Worm (Caenorhabditis elegans) whole organism, young adult: ENCODE measurements around the gene C41A3.2.

Experiments used
- Y79H2A.3 ChIP-seq: fragments of 200-800 bp; sonication (Bioruptor generic); conservative IDR thresholded peaks from 2 replicates; pipeline ENCODE4 v1.3.6; 2022; ENCODE audit warnings: missing genetic modification reagents, missing genetic modification characterization, missing compliant biosample characterization
- chd-7 ChIP-seq: sonication (generic microtip); optimal IDR thresholded peaks from 2 replicates; lab custom pipeline; 2016; ENCODE audit warnings: mild to moderate bottlenecking, missing genetic modification characterization, moderate library complexity, missing compliant biosample characterization
- dox-1 ChIP-seq: fragments of 200-800 bp; sonication (Bioruptor generic); IDR thresholded peaks from 2 replicates; pipeline ENCODE4 v1.3.6; 2022; ENCODE audit warnings: missing genetic modification reagents, missing genetic modification characterization, missing compliant biosample characterization
- dpl-1 ChIP-seq: fragments of 150-350 bp; optimal IDR thresholded peaks from 2 replicates; lab custom pipeline; 2014; ENCODE audit warnings: missing biosample characterization, missing genetic modification reagents, missing genetic modification characterization
- efl-1 ChIP-seq: fragments of 150-350 bp; optimal IDR thresholded peaks from 2 replicates; lab custom pipeline; 2014; ENCODE audit warnings: missing biosample characterization, missing genetic modification reagents, missing genetic modification characterization
- hmg-1.2 ChIP-seq: fragments of 200-800 bp; sonication (Bioruptor generic); IDR thresholded peaks from 2 replicates; pipeline ENCODE4 v1.3.6; 2022; ENCODE audit warnings: missing genetic modification reagents, missing genetic modification characterization, missing compliant biosample characterization
- lir-1 ChIP-seq: fragments of 200-800 bp; sonication (Bioruptor generic); conservative IDR thresholded peaks from 2 replicates; pipeline ENCODE4 v1.3.6; 2022; ENCODE audit warnings: missing genetic modification reagents, missing genetic modification characterization, missing compliant biosample characterization
- madf-6 ChIP-seq: fragments of 200-800 bp; sonication (Bioruptor generic); IDR thresholded peaks from 2 replicates; pipeline ENCODE4 v1.3.6; 2022; ENCODE audit warnings: missing genetic modification reagents, missing genetic modification characterization, missing compliant biosample characterization
- madf-8 ChIP-seq: fragments of 200-800 bp; sonication (Bioruptor generic); conservative IDR thresholded peaks from 2 replicates; pipeline ENCODE4 v1.3.6; 2022; ENCODE audit warnings: missing genetic modification reagents, missing genetic modification characterization, missing compliant biosample characterization
- nfya-1 ChIP-seq: sonication (generic microtip); optimal IDR thresholded peaks from 2 replicates; lab custom pipeline; 2017; ENCODE audit warnings: antibody characterized with exemption, missing compliant biosample characterization, missing genetic modification characterization, borderline replicate concordance; ENCODE audit not compliant: insufficient read depth
- pha-4 ChIP-seq: fragments of 150-350 bp; sonication (generic microtip); optimal IDR thresholded peaks from 2 replicates; lab custom pipeline; 2014; ENCODE audit warnings: missing biosample characterization, missing genetic modification reagents, missing genetic modification characterization
- snpc-1.1 ChIP-seq: sonication (generic microtip); optimal IDR thresholded peaks from 2 replicates; lab custom pipeline; 2017; ENCODE audit warnings: missing genetic modification characterization, mild to moderate bottlenecking, missing compliant biosample characterization, antibody characterized with exemption, moderate library complexity, missing genotype, missing genetic modification reagents; ENCODE audit not compliant: insufficient read depth
- zfh-2 ChIP-seq: fragments of 200-800 bp; sonication (Bioruptor generic); conservative IDR thresholded peaks from 2 replicates; pipeline ENCODE4 v1.3.6; 2022; ENCODE audit warnings: missing genetic modification reagents, missing genetic modification characterization, missing compliant biosample characterization
- ztf-25 ChIP-seq: fragments of 200-800 bp; sonication (Bioruptor generic); IDR thresholded peaks from 2 replicates; pipeline ENCODE4 v1.3.6; 2022; ENCODE audit warnings: missing genetic modification reagents, missing genetic modification characterization, missing compliant biosample characterization
- ztf-28 ChIP-seq: fragments of 200-800 bp; sonication (Bioruptor generic); IDR thresholded peaks from 2 replicates; pipeline ENCODE4 v1.3.6; 2022; ENCODE audit warnings: missing genetic modification reagents, missing genetic modification characterization, missing compliant biosample characterization

The C41A3.2 gene

DNA sequence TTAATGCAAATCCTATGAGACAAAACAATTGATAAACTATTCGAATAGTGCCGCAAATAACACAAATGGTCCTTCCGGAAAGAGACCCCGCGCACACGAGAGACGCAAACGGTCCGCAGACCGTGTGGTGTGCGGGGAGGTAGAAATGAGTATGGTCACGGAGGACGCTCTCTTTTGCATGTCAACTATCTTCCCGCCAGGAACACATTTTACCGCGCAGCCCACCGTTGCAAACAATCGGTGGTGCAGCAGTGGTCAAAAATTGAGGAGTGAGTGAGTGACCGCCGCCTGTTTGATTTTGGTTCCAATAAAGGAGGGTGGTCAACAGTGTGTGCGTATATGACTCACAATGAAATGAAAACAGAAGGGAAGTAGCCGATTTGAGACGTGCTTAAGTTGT lies 53.5 kb downstream of the C41A3.2 start:
- TF ChIP-seq madf-8 = peak; percentile 15; the same call in 1 of the 2 replicates
- no peak for TF ChIP-seq ztf-28 (GFP tag; lab: Robert Waterston, UW)
- no peak for TF ChIP-seq Y79H2A.3 (GFP tag; lab: Robert Waterston, UW)
- 0 out of 2 replicates have a peak, but pooled peaks have one; percentile 29 for TF ChIP-seq ztf-25 (GFP tag; lab: Robert Waterston, UW)
- no peak for TF ChIP-seq chd-7 (tag; lab: Kevin White, UChicago)
- TF ChIP-seq pha-4 (tag; lab: Kevin White, UChicago) = no peak
- no peak for TF ChIP-seq snpc-1.1 (tag; lab: Kevin White, UChicago)
- TF ChIP-seq nfya-1 (tag; lab: Kevin White, UChicago) = no peak
- TF ChIP-seq efl-1 (GFP tag; lab: Kevin White, UChicago) = peak; percentile 74
- TF ChIP-seq madf-6 = peak; percentile 76
- 0 out of 2 replicates have a peak, but pooled peaks have one; percentile 27 for TF ChIP-seq dox-1 (GFP tag; lab: Robert Waterston, UW)
- TF ChIP-seq lir-1 (GFP tag; lab: Robert Waterston, UW) = no peak
- peak; percentile 52; the same call in 1 of the 2 replicates for TF ChIP-seq hmg-1.2 (GFP tag; lab: Robert Waterston, UW)
- peak; percentile 18 for TF ChIP-seq dpl-1 (GFP tag; lab: Kevin White, UChicago)
- TF ChIP-seq zfh-2 (GFP tag; lab: Robert Waterston, UW) = 0 out of 2 replicates have a peak, but pooled peaks have one; percentile 36
